Worm (Caenorhabditis elegans): Measurements from ENCODE around the gene F58H7.1.

The F58H7.1 gene

ce11 chrIV:884707-885394 lies 50.8 kb downstream of the F58H7.1 start, which contains the start of gene mak-2 (continued):
- TF ChIP-seq fkh-4 (tag; optimal IDR thresholded peaks at IDR 0.05; ENCODE audit: borderline replicate concordance) (no peak), tlp-1 (tag; optimal IDR thresholded peaks at IDR 0.05) (no peak), sptf-1 (tag; optimal IDR thresholded peaks at IDR 0.05) (no peak), lsy-2 (tag; optimal IDR thresholded peaks at IDR 0.05) (peak; percentile 69 to 85), F16B12.6 (tag; optimal IDR thresholded peaks at IDR 0.05) (peak; percentile 28), dsc-1 (tag; optimal IDR thresholded peaks at IDR 0.05) (peak; percentile 71), hlh-17 (GFP tag; optimal IDR thresholded peaks at IDR 0.05; ENCODE audit: borderline replicate concordance) (no peak), nhr-19 (GFP tag; conservative IDR thresholded peaks at IDR 0.05) (peak; percentile 63), C16A3.4 (tag; optimal IDR thresholded peaks at IDR 0.05) (peak; percentile 84), ceh-90 (tag; optimal IDR thresholded peaks at IDR 0.05) (no peak), ces-1 (GFP tag; optimal IDR thresholded peaks at IDR 0.05) (no peak), fos-1 (tag; optimal IDR thresholded peaks at IDR 0.05) (peak; percentile 66), ceh-8 (GFP tag; optimal IDR thresholded peaks at IDR 0.05) (peak; percentile 29), egl-27 (tag; optimal IDR thresholded peaks at IDR 0.05) (no peak), nhr-47 (tag; optimal IDR thresholded peaks at IDR 0.05) (peak; percentile 72), lir-3 (tag; optimal IDR thresholded peaks at IDR 0.05; ENCODE audit: poor library complexity) (no peak), elt-2 (tag; optimal IDR thresholded peaks at IDR 0.05) (peak; percentile 36), ama-1 (optimal IDR thresholded peaks at IDR 0.05) (no peak), alr-1 (tag; optimal IDR thresholded peaks at IDR 0.05; ENCODE audit: borderline replicate concordance) (no peak), ztf-11 (tag; optimal IDR thresholded peaks at IDR 0.05) (peak in 1 of 2 experiments; percentile 11), grh-1 (GFP tag; IDR thresholded peaks at IDR 0.05) (no peak), ets-5 (GFP tag; IDR thresholded peaks at IDR 0.05) (no peak), nhr-11 (tag; optimal IDR thresholded peaks at IDR 0.05) (no peak), vab-15 (tag; optimal IDR thresholded peaks at IDR 0.05) (peak; percentile 98), aly-2 (tag; optimal IDR thresholded peaks at IDR 0.05) (no peak), aha-1 (tag; optimal IDR thresholded peaks at IDR 0.05) (no peak), fkh-8 (tag; optimal IDR thresholded peaks at IDR 0.05) (peak; percentile 73), mdl-1 (tag; optimal IDR thresholded peaks at IDR 0.05) (peak in 1 of 2 experiments; percentile 56), isw-1 (GFP tag; IDR thresholded peaks at IDR 0.05) (peak; percentile 66), lin-13 (GFP tag; optimal IDR thresholded peaks at IDR 0.05) (peak; percentile 64), efl-1 (optimal IDR thresholded peaks at IDR 0.05) (peak; percentile 84 to 93), efl-1 (GFP tag; optimal IDR thresholded peaks at IDR 0.05 in 1 of 2) (peak; percentile 80 to 97), hlh-4 (tag; optimal IDR thresholded peaks at IDR 0.05) (no peak), hpl-2 (GFP tag; optimal IDR thresholded peaks at IDR 0.05) (no peak), nhr-84 (tag; optimal IDR thresholded peaks at IDR 0.05) (no peak), unc-30 (tag; optimal IDR thresholded peaks at IDR 0.05) (no peak), nhr-90 (tag; optimal IDR thresholded peaks at IDR 0.05; ENCODE audit: poor library complexity) (peak; percentile 25), skn-1 (tag; optimal IDR thresholded peaks at IDR 0.05) (peak; percentile 79), efl-3 (GFP tag; optimal IDR thresholded peaks at IDR 0.05) (no peak), jun-1 (tag; optimal IDR thresholded peaks at IDR 0.05) (peak; percentile 48), unc-86 (tag; optimal IDR thresholded peaks at IDR 0.05) (peak; percentile 25), nhr-12 (tag; optimal IDR thresholded peaks at IDR 0.05) (no peak), dpl-1 (GFP tag; optimal IDR thresholded peaks at IDR 0.05) (peak; percentile 69 to 83 (median 76)), nhr-77 (tag; optimal IDR thresholded peaks at IDR 0.05) (peak; percentile 39), mab-9 (GFP tag; IDR thresholded peaks at IDR 0.05) (no peak), ceh-63 (GFP tag; optimal IDR thresholded peaks at IDR 0.05) (no peak)
